Worm (Caenorhabditis elegans) whole organism, L2 larva: ENCODE data around the gene F59A1.16.

ENCODE experiments used
- C34F6.9 ChIP-seq: fragments of 150-350 bp; optimal IDR thresholded peaks from 2 replicates; lab custom pipeline; 2014; ENCODE audit warnings: missing biosample characterization, missing genetic modification characterization
- F13H6.1 ChIP-seq: sonication (generic microtip); optimal IDR thresholded peaks from 2 replicates; lab custom pipeline; 2016; ENCODE audit warnings: missing genetic modification characterization, missing compliant biosample characterization
- R02D3.7 ChIP-seq: fragments of 150-350 bp; optimal IDR thresholded peaks from 2 replicates; lab custom pipeline; 2014; ENCODE audit warnings: missing biosample characterization, missing genetic modification characterization
- Y55F3AM.14 ChIP-seq: fragments of 200-800 bp; sonication (Bioruptor generic); optimal IDR thresholded peaks from 2 replicates; lab custom pipeline; 2018; ENCODE audit warnings: mild to moderate bottlenecking, missing genetic modification characterization, missing compliant biosample characterization
- ZK546.5 ChIP-seq: sonication (generic microtip); optimal IDR thresholded peaks from 2 replicates; lab custom pipeline; 2017; ENCODE audit warnings: missing biosample characterization, missing genetic modification characterization
- alr-1 ChIP-seq: fragments of 150-350 bp; optimal IDR thresholded peaks from 2 replicates; lab custom pipeline; 2014; ENCODE audit warnings: missing biosample characterization, missing genetic modification characterization
- aly-2 ChIP-seq: fragments of 150-350 bp; optimal IDR thresholded peaks from 2 replicates; lab custom pipeline; 2014; ENCODE audit warnings: missing biosample characterization, missing genetic modification characterization
- ama-1 ChIP-seq: fragments of 150-350 bp; optimal IDR thresholded peaks from 2 replicates; lab custom pipeline; 2018; ENCODE audit warnings: inconsistent platforms
- blmp-1 ChIP-seq: sonication (generic microtip); optimal IDR thresholded peaks from 2 replicates; lab custom pipeline; 2017; ENCODE audit warnings: missing genetic modification characterization, mild to moderate bottlenecking, missing compliant biosample characterization, antibody characterized with exemption, moderate library complexity; ENCODE audit not compliant: insufficient read depth
- ceh-82 ChIP-seq: fragments of 150-350 bp; optimal IDR thresholded peaks from 2 replicates; lab custom pipeline; 2014; ENCODE audit warnings: missing biosample characterization, missing genetic modification characterization
- dmd-4 ChIP-seq: sonication (generic microtip); optimal IDR thresholded peaks from 2 replicates; lab custom pipeline; 2017; ENCODE audit warnings: missing biosample characterization, missing genetic modification characterization
- elt-1 ChIP-seq: fragments of 150-350 bp; optimal IDR thresholded peaks from 2 replicates; lab custom pipeline; 2014; ENCODE audit warnings: missing biosample characterization, missing genetic modification characterization
- elt-3 ChIP-seq: sonication (generic microtip); optimal IDR thresholded peaks from 2 replicates; lab custom pipeline; 2017; ENCODE audit warnings: missing biosample characterization, missing genetic modification characterization
- gmeb-1 ChIP-seq: fragments of 150-350 bp; optimal IDR thresholded peaks from 2 replicates; lab custom pipeline; 2014; ENCODE audit warnings: missing biosample characterization, missing genetic modification characterization
- lin-11 ChIP-seq: fragments of 150-350 bp; sonication (generic microtip); optimal IDR thresholded peaks from 2 replicates; lab custom pipeline; 2014; ENCODE audit warnings: missing biosample characterization, missing genetic modification characterization, inconsistent platforms, mixed read lengths
- lin-13 ChIP-seq: fragments of 150-350 bp; optimal IDR thresholded peaks from 2 replicates; lab custom pipeline; 2014; ENCODE audit warnings: missing biosample characterization, missing genetic modification reagents, missing genetic modification characterization
- lsy-2 ChIP-seq, 2 experiments: fragments of 150-350 bp in 1 of 2; sonication (generic microtip) in 1 of 2; optimal IDR thresholded peaks; 2 replicates each; lab custom pipeline; 2014 to 2017; ENCODE audit warnings: missing biosample characterization in 2 of 2, missing genetic modification characterization in 2 of 2
- mbf-1 ChIP-seq: sonication (generic microtip); optimal IDR thresholded peaks from 2 replicates; lab custom pipeline; 2017; ENCODE audit warnings: missing biosample characterization, missing genetic modification characterization
- mdl-1 ChIP-seq, 2 experiments: fragments of 150-350 bp in 1 of 2; sonication (generic microtip) in 1 of 2; optimal IDR thresholded peaks; 2 replicates each; lab custom pipeline; 2017; ENCODE audit warnings: missing biosample characterization in 2 of 2, missing genetic modification characterization in 2 of 2
- nhr-10 ChIP-seq: sonication (generic microtip); optimal IDR thresholded peaks from 2 replicates; lab custom pipeline; 2017; ENCODE audit warnings: missing biosample characterization, missing genetic modification characterization
- nhr-11 ChIP-seq: fragments of 150-350 bp; optimal IDR thresholded peaks from 2 replicates; lab custom pipeline; 2014; ENCODE audit warnings: missing biosample characterization, missing genetic modification characterization
- nhr-12 ChIP-seq: fragments of 150-350 bp; optimal IDR thresholded peaks from 2 replicates; lab custom pipeline; 2014; ENCODE audit warnings: missing biosample characterization, missing genetic modification characterization
- nhr-129 ChIP-seq: fragments of 150-350 bp; optimal IDR thresholded peaks from 2 replicates; lab custom pipeline; 2014; ENCODE audit warnings: missing biosample characterization, missing genetic modification characterization
- nhr-21 ChIP-seq: fragments of 150-350 bp; optimal IDR thresholded peaks from 2 replicates; lab custom pipeline; 2014; ENCODE audit warnings: missing biosample characterization, missing genetic modification characterization
- nhr-23 ChIP-seq: fragments of 150-350 bp; optimal IDR thresholded peaks from 2 replicates; lab custom pipeline; 2014; ENCODE audit warnings: missing biosample characterization, missing genetic modification reagents, missing genetic modification characterization
- peb-1 ChIP-seq: fragments of 150-350 bp; optimal IDR thresholded peaks from 2 replicates; lab custom pipeline; 2014; ENCODE audit warnings: missing biosample characterization, missing genetic modification characterization
- sma-9 ChIP-seq, 2 experiments: fragments of 150-350 bp in 1 of 2; sonication (generic microtip) in 1 of 2; optimal IDR thresholded peaks; 2 replicates each; lab custom pipeline; 2014 to 2016; ENCODE audit warnings: missing genetic modification characterization in 2 of 2, mild to moderate bottlenecking in 1 of 2, missing biosample characterization in 1 of 2, missing compliant biosample characterization in 1 of 2, missing genetic modification reagents in 1 of 2, moderate library complexity in 1 of 2
- snpc-4 ChIP-seq: fragments of 150-350 bp; optimal IDR thresholded peaks from 2 replicates; lab custom pipeline; 2014; ENCODE audit warnings: missing biosample characterization, missing genetic modification characterization
- unc-39 ChIP-seq: fragments of 150-350 bp; optimal IDR thresholded peaks from 2 replicates; lab custom pipeline; 2014; ENCODE audit warnings: missing biosample characterization, missing genetic modification characterization
- unc-55 ChIP-seq: fragments of 150-350 bp; sonication (generic microtip); optimal IDR thresholded peaks from 3 replicates; lab custom pipeline; 2014; ENCODE audit warnings: missing biosample characterization, missing genetic modification reagents, missing genetic modification characterization
- unc-62 ChIP-seq: fragments of 150-350 bp; optimal IDR thresholded peaks from 2 replicates; lab custom pipeline; 2014; ENCODE audit warnings: missing biosample characterization, missing genetic modification reagents, missing genetic modification characterization
- zag-1 ChIP-seq: fragments of 150-350 bp; optimal IDR thresholded peaks from 2 replicates; lab custom pipeline; 2014; ENCODE audit warnings: missing biosample characterization, missing genetic modification characterization
- ztf-11 ChIP-seq: sonication (generic microtip); optimal IDR thresholded peaks from 2 replicates; lab custom pipeline; 2017; ENCODE audit warnings: missing biosample characterization, missing genetic modification characterization
- ztf-4 ChIP-seq: fragments of 150-350 bp; optimal IDR thresholded peaks from 2 replicates; lab custom pipeline; 2014; ENCODE audit warnings: missing biosample characterization, missing genetic modification characterization

Gene F59A1.16

ce11 chrV:17705814-17706213 lies 21.1 kb upstream of the F59A1.16 start, which contains the start of gene W06D12.6:
W06D12.6 (plus strand) TSS chrV:17706114.
- TF ChIP-seq ztf-11 (no peak), gmeb-1 (no peak), nhr-23 (no peak), nhr-11 (tag; lab: Kevin White, UChicago) (no peak), lin-11 (tag; lab: Kevin White, UChicago) (no peak), unc-55 (no peak), aly-2 (tag; lab: Kevin White, UChicago) (no peak), R02D3.7 (tag; lab: Kevin White, UChicago) (no peak), elt-1 (no peak), snpc-4 (tag; lab: Kevin White, UChicago) (no peak), alr-1 (tag; lab: Kevin White, UChicago) (no peak), zag-1 (tag; lab: Kevin White, UChicago) (no peak), unc-62 (GFP tag; lab: Kevin White, UChicago) (no peak), peb-1 (tag; lab: Kevin White, UChicago) (no peak), lsy-2 (tag; optimal IDR thresholded peaks at IDR 0.05; lab: Kevin White, UChicago) (no peak), mdl-1 (tag; optimal IDR thresholded peaks at IDR 0.05; lab: Kevin White, UChicago) (no peak), nhr-12 (tag; lab: Kevin White, UChicago) (no peak), sma-9 (GFP tag; optimal IDR thresholded peaks at IDR 0.05; lab: Kevin White, UChicago) (no peak), sma-9 (tag; optimal IDR thresholded peaks at IDR 0.05; lab: Kevin White, UChicago) (no peak), blmp-1 (tag; lab: Kevin White, UChicago) (no peak), nhr-10 (tag; lab: Kevin White, UChicago) (no peak)

- TF ChIP-seq nhr-12 (tag; lab: Kevin White, UChicago) (no peak), unc-39 (no peak), lin-11 (tag; lab: Kevin White, UChicago) (no peak), snpc-4 (tag; lab: Kevin White, UChicago) (no peak), gmeb-1 (no peak), F13H6.1 (tag; lab: Kevin White, UChicago) (no peak), elt-3 (tag; lab: Kevin White, UChicago) (no peak), zag-1 (tag; lab: Kevin White, UChicago) (no peak), nhr-23 (no peak), ceh-82 (tag; lab: Kevin White, UChicago) (no peak), ztf-4 (tag; lab: Kevin White, UChicago) (no peak), C34F6.9 (tag; lab: Kevin White, UChicago) (no peak)
These were observed 16.0 kb upstream of the F59A1.16 start, which contains the start of the genes Y26G10.5 and srh-32 for ce11 chrV:17700728-17701262. Y26G10.5 (minus strand) TSS chrV:17700828. srh-32 (plus strand) TSS chrV:17701212.

ce11 chrV:17699659-17700058 lies 14.9 kb upstream of the F59A1.16 start, which contains the start of gene Y26G10.6:
Y26G10.6 (plus strand) TSS chrV:17699959.
- TF ChIP-seq nhr-129 (tag; lab: Kevin White, UChicago) (no peak), alr-1 (tag; lab: Kevin White, UChicago) (no peak), Y55F3AM.14 (GFP tag; lab: Kevin White, UChicago) (no peak), dmd-4 (tag; lab: Kevin White, UChicago) (no peak), lsy-2 (tag; optimal IDR thresholded peaks at IDR 0.05; lab: Kevin White, UChicago) (no peak), peb-1 (tag; lab: Kevin White, UChicago) (no peak), nhr-23 (no peak), nhr-11 (tag; lab: Kevin White, UChicago) (no peak), blmp-1 (tag; lab: Kevin White, UChicago) (no peak), unc-55 (no peak)
- TF ChIP-seq, all 48 proteins: peak for 0

- no peak for TF ChIP-seq unc-55
- TF ChIP-seq, all 48 proteins: peak for 0
These were observed 14.3 kb upstream of the F59A1.16 start, which contains the start of gene Y26G10.4 for ce11 chrV:17699097-17699496. Y26G10.4 (minus strand) TSS chrV:17699197.

ce11 chrV:17696753-17697152 lies 12.0 kb upstream of the F59A1.16 start, which contains the start of gene spp-29:
spp-29 (minus strand) TSS chrV:17696853.
- TF ChIP-seq ama-1 (lab: Kevin White, UChicago), result no peak
- no peak for TF ChIP-seq nhr-21 (tag; lab: Kevin White, UChicago)
- TF ChIP-seq alr-1 (tag; lab: Kevin White, UChicago), result no peak
- no peak for TF ChIP-seq blmp-1 (tag; lab: Kevin White, UChicago)
- TF ChIP-seq nhr-129 (tag; lab: Kevin White, UChicago), result no peak
- no peak for TF ChIP-seq elt-3 (tag; lab: Kevin White, UChicago)
- TF ChIP-seq peb-1 (tag; lab: Kevin White, UChicago), result no peak
- no peak for TF ChIP-seq lin-13 (GFP tag; lab: Kevin White, UChicago)
- TF ChIP-seq ZK546.5 (tag; lab: Kevin White, UChicago), result no peak
- no peak for TF ChIP-seq mbf-1 (tag; lab: Kevin White, UChicago)
- TF ChIP-seq C34F6.9 (tag; lab: Kevin White, UChicago), result no peak
- TF ChIP-seq elt-1, result no peak
- TF ChIP-seq, all 48 proteins: peak for 0
